Worm (Caenorhabditis elegans) whole organism, late embryonic: ENCODE measurements around the gene srt-16.

Experiments
- F13H6.1 ChIP-seq: sonication (generic microtip); optimal IDR thresholded peaks from 2 replicates; lab custom pipeline; 2016; ENCODE audit warnings: missing genetic modification characterization, missing compliant biosample characterization
- ama-1 ChIP-seq: fragments of 150-350 bp; optimal IDR thresholded peaks from 2 replicates; lab custom pipeline; 2014
- ceh-30 ChIP-seq: fragments of 150-350 bp; optimal IDR thresholded peaks from 2 replicates; lab custom pipeline; 2014; ENCODE audit warnings: missing biosample characterization, missing genetic modification characterization
- dve-1 ChIP-seq: sonication (generic microtip); optimal IDR thresholded peaks from 2 replicates; lab custom pipeline; 2017; ENCODE audit warnings: antibody characterized with exemption, mild to moderate bottlenecking, missing genetic modification characterization, missing compliant biosample characterization
- ets-4 ChIP-seq: sonication (generic microtip); optimal IDR thresholded peaks from 2 replicates; lab custom pipeline; 2016; ENCODE audit warnings: missing genetic modification characterization, missing compliant biosample characterization
- fax-1 ChIP-seq: sonication (generic microtip); optimal IDR thresholded peaks from 2 replicates; lab custom pipeline; 2016; ENCODE audit warnings: missing genotype, missing genetic modification characterization, missing compliant biosample characterization
- hlh-13 ChIP-seq: fragments of 200-800 bp; sonication (Bioruptor generic); optimal IDR thresholded peaks from 2 replicates; lab custom pipeline; 2018; ENCODE audit warnings: mild to moderate bottlenecking, missing genetic modification characterization, missing compliant biosample characterization
- hlh-8 ChIP-seq: sonication (generic microtip); optimal IDR thresholded peaks from 2 replicates; lab custom pipeline; 2016; ENCODE audit warnings: missing genotype, missing genetic modification characterization, missing compliant biosample characterization
- madf-2 ChIP-seq: sonication (generic microtip); optimal IDR thresholded peaks from 2 replicates; lab custom pipeline; 2017; ENCODE audit warnings: missing genetic modification characterization, missing compliant biosample characterization
- pag-3 ChIP-seq: sonication (generic microtip); optimal IDR thresholded peaks from 2 replicates; lab custom pipeline; 2016; ENCODE audit warnings: missing compliant biosample characterization, missing genetic modification characterization, borderline replicate concordance
- pha-4 ChIP-seq: fragments of 150-350 bp; optimal IDR thresholded peaks from 2 replicates; lab custom pipeline; 2018; ENCODE audit warnings: missing biosample characterization, missing genetic modification reagents, missing genetic modification characterization
- pqm-1 ChIP-seq: sonication (generic microtip); optimal IDR thresholded peaks from 2 replicates; lab custom pipeline; 2016; ENCODE audit warnings: missing genetic modification characterization, missing compliant biosample characterization
- tbx-2 ChIP-seq: sonication (generic microtip); optimal IDR thresholded peaks from 2 replicates; lab custom pipeline; 2016; ENCODE audit warnings: missing genetic modification characterization, missing compliant biosample characterization
- unc-55 ChIP-seq: sonication (generic microtip); optimal IDR thresholded peaks from 2 replicates; lab custom pipeline; 2017; ENCODE audit warnings: missing biosample characterization, missing genetic modification reagents, missing genetic modification characterization

ce11 chrV:3106785-3107184, 42.5 kb upstream of the srt-16 start:
- TF ChIP-seq unc-55 (no peak), ceh-30 (tag; lab: Kevin White, UChicago) (no peak), pha-4 (tag; lab: Kevin White, UChicago) (no peak), madf-2 (tag; lab: Kevin White, UChicago) (no peak), hlh-8 (tag; lab: Kevin White, UChicago) (no peak), pag-3 (no peak), ama-1 (lab: Kevin White, UChicago) (no peak), F13H6.1 (tag; lab: Kevin White, UChicago) (no peak), ets-4 (tag; lab: Kevin White, UChicago) (no peak), dve-1 (tag; lab: Kevin White, UChicago) (no peak), fax-1 (tag; lab: Kevin White, UChicago) (no peak), pqm-1 (tag; lab: Kevin White, UChicago) (no peak), hlh-13 (GFP tag; lab: Kevin White, UChicago) (no peak), tbx-2 (tag; lab: Kevin White, UChicago) (no peak)
